Worm (Caenorhabditis elegans): ENCODE data around the gene srd-49.

DNA sequence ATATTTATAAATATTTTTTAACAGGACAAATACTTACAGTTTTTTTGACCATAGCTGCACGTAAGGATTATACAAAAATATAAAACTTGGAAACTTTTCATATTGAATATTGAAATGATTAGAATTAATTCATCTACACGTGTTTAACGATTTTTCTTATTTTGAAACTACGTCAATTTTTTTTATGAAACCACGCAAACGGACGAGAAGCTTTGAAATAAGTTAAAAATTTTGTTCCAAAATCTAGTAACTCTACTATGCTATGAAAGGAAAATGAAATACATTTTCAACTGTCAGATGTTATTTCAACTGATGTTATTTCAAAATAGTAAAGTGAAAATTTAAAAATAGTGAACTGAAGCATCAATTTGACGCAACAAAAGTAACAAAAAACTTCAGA is 20.7 kb upstream of the srd-49 start, which contains the start of gene F57A8.6:
- no peak for TF ChIP-seq dao-5 (tag; optimal IDR thresholded peaks at IDR 0.05)
- no peak for TF ChIP-seq him-1 (tag; optimal IDR thresholded peaks at IDR 0.05)
